Worm (Caenorhabditis elegans): ENCODE measurements around the gene myo-6.

DNA sequence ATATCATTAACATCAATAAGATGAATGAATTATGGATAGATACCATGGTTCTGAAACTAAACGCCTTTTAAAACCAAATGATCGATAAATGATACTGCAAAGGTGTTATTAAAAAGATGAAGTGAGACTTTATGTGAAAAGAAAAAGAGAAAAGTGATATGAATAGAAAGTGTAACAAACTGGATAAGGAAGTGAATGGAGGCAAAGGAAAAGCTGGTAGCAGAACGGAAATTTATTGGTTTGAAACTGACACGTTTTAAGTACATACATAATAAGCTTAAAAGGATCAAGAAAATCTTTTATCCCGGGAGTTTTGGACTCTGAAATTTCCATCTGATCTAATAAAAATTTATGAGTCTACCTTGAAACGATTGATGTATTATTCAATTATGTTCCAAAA lies 20.1 kb downstream of the myo-6 start, which contains the start of gene bli-5:
- TF ChIP-seq dao-5 (tag; optimal IDR thresholded peaks at IDR 0.05) (no peak), W03F9.2 (tag; optimal IDR thresholded peaks at IDR 0.05) (no peak), him-1 (tag; optimal IDR thresholded peaks at IDR 0.05) (no peak)

Data from whole organism, L4/young adult.